Worm (Caenorhabditis elegans) whole organism, early embryonic: ENCODE measurements around the gene C54E10.3.

Source experiments
- B0310.2 ChIP-seq: sonication (generic microtip); optimal IDR thresholded peaks from 2 replicates; lab custom pipeline; 2016; ENCODE audit warnings: mild to moderate bottlenecking, missing genetic modification characterization, missing compliant biosample characterization
- F13C5.2 ChIP-seq: sonication (generic microtip); optimal IDR thresholded peaks from 2 replicates; lab custom pipeline; 2017; ENCODE audit warnings: mild to moderate bottlenecking, missing genetic modification characterization, inconsistent platforms, missing compliant biosample characterization
- aly-1 ChIP-seq: sonication (generic microtip); optimal IDR thresholded peaks from 2 replicates; lab custom pipeline; 2016; ENCODE audit warnings: missing genetic modification characterization, missing compliant biosample characterization
- ama-1 ChIP-seq: fragments of 150-350 bp; optimal IDR thresholded peaks from 2 replicates; lab custom pipeline; 2014
- ceh-13 ChIP-seq: fragments of 200-800 bp; sonication (Bioruptor generic); optimal IDR thresholded peaks from 2 replicates; lab custom pipeline; 2018; ENCODE audit warnings: mild to moderate bottlenecking, missing genetic modification characterization, missing compliant biosample characterization
- ceh-36 ChIP-seq: sonication (generic microtip); optimal IDR thresholded peaks from 2 replicates; lab custom pipeline; 2016; ENCODE audit warnings: missing genetic modification characterization, inconsistent platforms, missing compliant biosample characterization
- ets-7 ChIP-seq: sonication (generic microtip); optimal IDR thresholded peaks from 2 replicates; lab custom pipeline; 2016; ENCODE audit warnings: missing genotype, missing genetic modification characterization, missing compliant biosample characterization
- flt-1 ChIP-seq: fragments of 200-800 bp; sonication (Bioruptor generic); IDR thresholded peaks from 2 replicates; pipeline ENCODE4 v1.3.6; 2022; ENCODE audit warnings: missing genetic modification characterization, missing compliant biosample characterization
- hmbx-1 ChIP-seq: sonication (generic microtip); optimal IDR thresholded peaks from 2 replicates; lab custom pipeline; 2016; ENCODE audit warnings: mild to moderate bottlenecking, missing genetic modification characterization, missing compliant biosample characterization
- hmg-4 ChIP-seq: fragments of 200-800 bp; sonication (Bioruptor generic); optimal IDR thresholded peaks from 2 replicates; lab custom pipeline; 2018; ENCODE audit warnings: mild to moderate bottlenecking, missing genetic modification characterization, missing compliant biosample characterization
- hnd-1 ChIP-seq: sonication (generic microtip); optimal IDR thresholded peaks from 2 replicates; lab custom pipeline; 2016; ENCODE audit warnings: missing genetic modification characterization, missing compliant biosample characterization
- pes-1 ChIP-seq: fragments of 200-800 bp; sonication (Bioruptor generic); IDR thresholded peaks from 2 replicates; pipeline ENCODE4 v1.3.6; 2022; ENCODE audit warnings: missing genetic modification reagents, missing genetic modification characterization, missing compliant biosample characterization
- scrt-1 ChIP-seq: fragments of 200-800 bp; sonication (Bioruptor generic); IDR thresholded peaks from 2 replicates; pipeline ENCODE4 v1.3.6; 2022; ENCODE audit warnings: missing genetic modification characterization, missing compliant biosample characterization
- sea-1 ChIP-seq: fragments of 200-800 bp; sonication (Bioruptor generic); conservative IDR thresholded peaks from 2 replicates; pipeline ENCODE4 v1.3.6; 2022; ENCODE audit warnings: missing genetic modification characterization, missing compliant biosample characterization
- tbx-11 ChIP-seq: fragments of 200-800 bp; sonication (Bioruptor generic); IDR thresholded peaks from 2 replicates; pipeline ENCODE4 v1.3.6; 2022; ENCODE audit warnings: missing genetic modification characterization, missing compliant biosample characterization
- tbx-37 ChIP-seq: fragments of 200-800 bp; sonication (Bioruptor generic); conservative IDR thresholded peaks from 2 replicates; pipeline ENCODE4 v1.3.6; 2022; ENCODE audit warnings: missing genetic modification reagents, missing genetic modification characterization, missing compliant biosample characterization
- tra-4 ChIP-seq: sonication (generic microtip); optimal IDR thresholded peaks from 2 replicates; lab custom pipeline; 2017; ENCODE audit warnings: missing genetic modification characterization, missing compliant biosample characterization

Gene C54E10.3

DNA sequence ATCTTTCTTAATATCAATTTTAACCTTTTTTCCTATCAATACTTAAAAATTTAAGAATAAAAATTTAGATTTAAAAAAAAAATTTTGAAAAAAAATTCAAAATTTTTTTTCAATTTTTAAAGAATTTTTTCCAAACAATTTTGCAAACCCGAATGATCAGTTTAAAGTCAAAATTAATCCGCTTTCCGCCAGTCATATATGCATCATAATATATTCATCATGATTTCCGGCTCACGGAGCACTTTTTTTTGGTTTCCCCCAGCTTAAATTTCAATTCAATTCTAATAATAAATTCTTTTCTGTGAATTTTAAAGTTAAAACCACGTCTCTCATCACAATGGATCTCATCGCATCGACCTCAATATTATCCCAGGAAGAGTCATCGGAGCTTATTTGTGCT lies 35.7 kb downstream of the C54E10.3 start, which contains the start of gene nhr-230:
nhr-230 (plus strand) TSS at position 301 of the 400 bp plus-strand sequence.
- TF ChIP-seq ama-1 (no peak), sea-1 (GFP tag; lab: Robert Waterston, UW) (no peak), hmg-4 (no peak), tbx-11 (GFP tag; lab: Robert Waterston, UW) (no peak), B0310.2 (tag; lab: Kevin White, UChicago) (no peak), flt-1 (GFP tag; lab: Robert Waterston, UW) (no peak), ceh-13 (no peak), ceh-36 (tag; lab: Kevin White, UChicago) (no peak), aly-1 (tag; lab: Kevin White, UChicago) (no peak), tra-4 (no peak), pes-1 (GFP tag; lab: Robert Waterston, UW) (no peak), hmbx-1 (no peak), F13C5.2 (tag; lab: Kevin White, UChicago) (no peak), ets-7 (no peak), tbx-37 (GFP tag; lab: Robert Waterston, UW) (no peak), scrt-1 (no peak), hnd-1 (tag; lab: Kevin White, UChicago) (no peak)

DNA sequence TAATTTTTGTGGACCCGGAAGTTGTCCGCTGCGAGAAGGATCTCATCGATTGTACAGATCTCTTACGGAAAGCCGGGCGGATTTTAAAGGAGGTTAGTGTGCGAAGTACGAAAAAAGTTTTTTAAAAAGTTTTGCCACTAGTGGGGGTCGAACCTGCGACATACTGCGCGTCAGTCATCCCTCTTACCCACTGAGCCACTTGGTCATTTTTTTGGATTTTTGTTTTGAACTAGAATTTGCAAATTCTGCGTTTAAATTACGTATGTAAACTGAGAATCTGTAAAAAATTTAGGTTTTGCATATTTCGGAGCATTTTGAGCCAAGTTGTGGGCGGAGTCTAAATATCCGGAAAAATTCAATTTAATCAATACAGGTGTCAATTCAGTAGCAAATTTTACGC lies 37.8 kb downstream of the C54E10.3 start:
- TF ChIP-seq B0310.2 (tag; lab: Kevin White, UChicago), result no peak
- TF ChIP-seq sea-1 (GFP tag; lab: Robert Waterston, UW), result no peak
- TF ChIP-seq ets-7, result no peak
- no peak for TF ChIP-seq scrt-1
- TF ChIP-seq ceh-13, result no peak
- no peak for TF ChIP-seq hnd-1 (tag; lab: Kevin White, UChicago)
- TF ChIP-seq aly-1 (tag; lab: Kevin White, UChicago), result no peak
- no peak for TF ChIP-seq ama-1
- no peak for TF ChIP-seq F13C5.2 (tag; lab: Kevin White, UChicago)
- no peak for TF ChIP-seq ceh-36 (tag; lab: Kevin White, UChicago)
- TF ChIP-seq tra-4, result no peak
- no peak for TF ChIP-seq tbx-37 (GFP tag; lab: Robert Waterston, UW)
- TF ChIP-seq pes-1 (GFP tag; lab: Robert Waterston, UW), result no peak
- no peak for TF ChIP-seq tbx-11 (GFP tag; lab: Robert Waterston, UW)

DNA sequence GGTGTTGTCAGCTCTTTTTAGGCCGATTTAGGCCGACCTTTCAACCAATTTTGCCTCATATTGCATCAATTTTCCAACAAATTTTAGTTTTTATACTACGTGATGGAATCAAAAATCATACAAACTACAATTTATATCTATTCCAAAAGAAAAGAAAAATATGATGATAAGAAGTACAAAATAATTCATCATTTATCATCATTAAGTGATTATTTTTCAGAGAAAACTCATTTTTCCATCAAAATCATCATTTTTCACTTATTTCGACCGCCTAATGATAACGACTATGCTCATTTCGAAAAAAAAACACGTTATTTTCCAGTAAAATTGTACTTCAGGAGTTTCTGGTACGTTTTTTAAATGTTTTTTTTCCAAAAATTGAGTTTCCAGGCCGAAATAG lies 44.0 kb downstream of the C54E10.3 start:
- TF ChIP-seq F13C5.2 (tag; lab: Kevin White, UChicago) (no peak), flt-1 (GFP tag; lab: Robert Waterston, UW) (no peak), tbx-37 (GFP tag; lab: Robert Waterston, UW) (no peak), tra-4 (no peak), aly-1 (tag; lab: Kevin White, UChicago) (no peak), hmg-4 (no peak), hmbx-1 (no peak)

DNA sequence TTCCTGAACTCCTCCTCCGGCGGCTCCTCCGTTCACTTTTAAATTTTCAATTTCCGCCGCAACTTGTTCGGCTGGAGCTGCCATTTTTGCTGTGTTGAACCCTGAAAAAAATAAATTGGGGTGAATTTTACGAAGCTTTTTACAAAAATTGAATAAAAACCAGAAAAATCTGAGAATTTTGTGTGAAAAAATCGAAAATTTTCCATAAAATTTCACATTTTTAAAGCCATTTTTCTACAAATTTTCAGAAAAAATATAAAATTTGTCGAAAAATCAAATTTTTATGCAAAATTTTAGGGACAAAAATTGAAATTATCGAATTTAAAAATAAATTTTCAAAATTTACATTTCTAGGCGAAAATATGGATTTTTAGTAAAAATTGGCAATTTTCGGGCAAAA lies 48.3 kb downstream of the C54E10.3 start, which contains the start of gene wars-1:
wars-1 (minus strand) TSS at position 101 of the 400 bp plus-strand sequence.
- TF ChIP-seq aly-1 (tag; lab: Kevin White, UChicago) (no peak), hnd-1 (tag; lab: Kevin White, UChicago) (no peak), hmbx-1 (no peak), sea-1 (GFP tag; lab: Robert Waterston, UW) (no peak), F13C5.2 (tag; lab: Kevin White, UChicago) (no peak), tbx-11 (GFP tag; lab: Robert Waterston, UW) (no peak), ama-1 (no peak), flt-1 (GFP tag; lab: Robert Waterston, UW) (no peak)
